Fruit fly (Drosophila melanogaster) whole organism, wandering third instar larva: Measurements from ENCODE around the gene jvl.
A peak's percentile ranks its signal among the peaks of the same experiment; 100 is the strongest.

Experiments used
- CG32264 ChIP-seq: fragments of 200-800 bp; sonication (Bioruptor generic); optimal IDR thresholded peaks from 2 replicates; lab custom pipeline; 2016; ENCODE audit warnings: missing biosample characterization, missing genetic modification characterization
- CG9705 ChIP-seq: fragments of 200-800 bp; sonication (Bioruptor generic); optimal IDR thresholded peaks from 2 replicates; lab custom pipeline; 2018; ENCODE audit warnings: missing biosample characterization, mild to moderate bottlenecking, missing genetic modification characterization
- CrebA ChIP-seq: fragments of 200-800 bp; sonication (Bioruptor generic); optimal IDR thresholded peaks from 2 replicates; lab custom pipeline; 2016; ENCODE audit warnings: missing biosample characterization, mild to moderate bottlenecking, missing genetic modification characterization, borderline replicate concordance
- Dif ChIP-seq: fragments of 200-275, 200-300 bp; sonication (Bioruptor generic); optimal IDR thresholded peaks from 2 replicates; lab custom pipeline; 2018; ENCODE audit warnings: missing biosample characterization, missing genetic modification characterization; ENCODE audit not compliant: partially characterized antibody
- HLH106 ChIP-seq: fragments of 200-800 bp; optimal IDR thresholded peaks from 3 replicates; lab custom pipeline; 2019; ENCODE audit warnings: missing biosample characterization, mild to moderate bottlenecking, missing genetic modification characterization, moderate library complexity
- Hnf4 ChIP-seq: fragments of 200-800 bp; sonication (Bioruptor generic); optimal IDR thresholded peaks from 2 replicates; lab custom pipeline; 2016; ENCODE audit warnings: missing biosample characterization, mild to moderate bottlenecking, missing genetic modification characterization
- Mio ChIP-seq: sonication (Bioruptor generic); optimal IDR thresholded peaks from 2 replicates; lab custom pipeline; 2016; ENCODE audit warnings: missing biosample characterization, missing genetic modification characterization
- N ChIP-seq: fragments of >200 bp; optimal IDR thresholded peaks from 2 replicates; lab custom pipeline; 2018; ENCODE audit warnings: missing biosample characterization, missing external identifiers, missing genetic modification characterization
- OdsH ChIP-seq: fragments of 200-800 bp; sonication (Bioruptor generic); optimal IDR thresholded peaks from 2 replicates; lab custom pipeline; 2016; ENCODE audit warnings: missing biosample characterization, mild to moderate bottlenecking, missing genetic modification characterization
- Rel ChIP-seq, 2 experiments: fragments of 200-800 bp; sonication (Bioruptor generic) in 1 of 2; optimal IDR thresholded peaks; 2 replicates in 1 of 2; 3 replicates in 1 of 2; lab custom pipeline; 2016 to 2019; ENCODE audit warnings: mild to moderate bottlenecking in 2 of 2, missing biosample characterization in 2 of 2, missing genetic modification characterization in 2 of 2, moderate library complexity in 1 of 2
- Sp1 ChIP-seq: fragments of 200-800 bp; sonication (Bioruptor generic); optimal IDR thresholded peaks from 3 replicates; lab custom pipeline; 2019; ENCODE audit warnings: missing biosample characterization, mild to moderate bottlenecking, missing genetic modification characterization, moderate library complexity
- Vsx2 ChIP-seq: fragments of 200-300, 225-300 bp; sonication (Bioruptor generic); optimal IDR thresholded peaks from 2 replicates; lab custom pipeline; 2018; ENCODE audit warnings: missing biosample characterization, missing genetic modification characterization; ENCODE audit not compliant: partially characterized antibody
- br ChIP-seq: fragments of 200-800 bp; sonication (Bioruptor generic); optimal IDR thresholded peaks from 2 replicates; lab custom pipeline; 2016; ENCODE audit warnings: missing biosample characterization, missing genetic modification characterization
- brk ChIP-seq: fragments of 200-800 bp; sonication (Bioruptor generic); optimal IDR thresholded peaks from 2 replicates; lab custom pipeline; 2016; ENCODE audit warnings: missing biosample characterization, mild to moderate bottlenecking, missing genetic modification characterization
- dl ChIP-seq, 2 experiments: fragments of 175-275, 200-275 bp in 1 of 2; fragments of 200-275 bp in 1 of 2; sonication (Bioruptor generic); optimal IDR thresholded peaks; lab custom pipeline; 2018; ENCODE audit warnings: mild to moderate bottlenecking in 2 of 2, missing biosample characterization in 2 of 2, missing genetic modification characterization in 2 of 2, moderate library complexity in 2 of 2; ENCODE audit not compliant: partially characterized antibody in 2 of 2, insufficient read depth in 1 of 2
- dmrt93B ChIP-seq: fragments of 200-800 bp; sonication (Bioruptor generic); optimal IDR thresholded peaks from 2 replicates; lab custom pipeline; 2018; ENCODE audit warnings: missing biosample characterization, mild to moderate bottlenecking, missing genetic modification characterization
- dsf ChIP-seq: sonication (Bioruptor generic); optimal IDR thresholded peaks from 2 replicates; lab custom pipeline; 2016; ENCODE audit warnings: missing biosample characterization, missing genetic modification characterization, borderline replicate concordance
- ey ChIP-seq: fragments of 200-800 bp; sonication (Bioruptor generic); optimal IDR thresholded peaks from 2 replicates; lab custom pipeline; 2016; ENCODE audit warnings: missing biosample characterization, missing genetic modification characterization
- foxo ChIP-seq, 2 experiments: fragments of 200-800 bp; sonication (Bioruptor generic); optimal IDR thresholded peaks; 2 replicates in 1 of 2; 3 replicates in 1 of 2; lab custom pipeline; 2016 to 2017; ENCODE audit warnings: missing biosample characterization in 2 of 2, missing genetic modification characterization in 2 of 2
- fru ChIP-seq: fragments of 200-800 bp; sonication (Bioruptor generic); optimal IDR thresholded peaks from 3 replicates; lab custom pipeline; 2016; ENCODE audit warnings: missing biosample characterization, mild to moderate bottlenecking, missing genetic modification characterization
- h ChIP-seq: fragments of 200-800 bp; sonication (Bioruptor generic); optimal IDR thresholded peaks from 3 replicates; lab custom pipeline; 2016; ENCODE audit warnings: missing biosample characterization, mild to moderate bottlenecking, missing genetic modification characterization
- jim ChIP-seq: fragments of 175-275, 200-325 bp; sonication (Bioruptor generic); optimal IDR thresholded peaks from 2 replicates; lab custom pipeline; 2016; ENCODE audit warnings: missing biosample characterization, mild to moderate bottlenecking, missing genetic modification characterization
- pan ChIP-seq: fragments of >200 bp; optimal IDR thresholded peaks from 2 replicates; lab custom pipeline; 2017
- psq ChIP-seq: fragments of 200-800 bp; sonication (Bioruptor generic); optimal IDR thresholded peaks from 3 replicates; lab custom pipeline; 2017; ENCODE audit warnings: missing biosample characterization, mild to moderate bottlenecking, missing genetic modification characterization, moderate library complexity
- rgr ChIP-seq: fragments of 200-800 bp; sonication (Bioruptor generic); optimal IDR thresholded peaks from 3 replicates; lab custom pipeline; 2016; ENCODE audit warnings: missing biosample characterization, mild to moderate bottlenecking, missing genetic modification characterization
- sage ChIP-seq: fragments of 200-800 bp; sonication (Bioruptor generic); optimal IDR thresholded peaks from 2 replicates; lab custom pipeline; 2016; ENCODE audit warnings: missing biosample characterization, mild to moderate bottlenecking, missing genetic modification characterization
- sv ChIP-seq: fragments of 200-800 bp; sonication (Bioruptor generic); optimal IDR thresholded peaks from 3 replicates; lab custom pipeline; 2016; ENCODE audit warnings: missing biosample characterization, missing genetic modification characterization
- tai ChIP-seq: sonication (Bioruptor generic); optimal IDR thresholded peaks from 2 replicates; lab custom pipeline; 2016; ENCODE audit warnings: missing biosample characterization, missing genetic modification characterization
- woc ChIP-seq: sonication (Bioruptor generic); optimal IDR thresholded peaks from 2 replicates; lab custom pipeline; 2016; ENCODE audit warnings: missing biosample characterization, mild to moderate bottlenecking, missing genetic modification characterization

jvl gene

DNA sequence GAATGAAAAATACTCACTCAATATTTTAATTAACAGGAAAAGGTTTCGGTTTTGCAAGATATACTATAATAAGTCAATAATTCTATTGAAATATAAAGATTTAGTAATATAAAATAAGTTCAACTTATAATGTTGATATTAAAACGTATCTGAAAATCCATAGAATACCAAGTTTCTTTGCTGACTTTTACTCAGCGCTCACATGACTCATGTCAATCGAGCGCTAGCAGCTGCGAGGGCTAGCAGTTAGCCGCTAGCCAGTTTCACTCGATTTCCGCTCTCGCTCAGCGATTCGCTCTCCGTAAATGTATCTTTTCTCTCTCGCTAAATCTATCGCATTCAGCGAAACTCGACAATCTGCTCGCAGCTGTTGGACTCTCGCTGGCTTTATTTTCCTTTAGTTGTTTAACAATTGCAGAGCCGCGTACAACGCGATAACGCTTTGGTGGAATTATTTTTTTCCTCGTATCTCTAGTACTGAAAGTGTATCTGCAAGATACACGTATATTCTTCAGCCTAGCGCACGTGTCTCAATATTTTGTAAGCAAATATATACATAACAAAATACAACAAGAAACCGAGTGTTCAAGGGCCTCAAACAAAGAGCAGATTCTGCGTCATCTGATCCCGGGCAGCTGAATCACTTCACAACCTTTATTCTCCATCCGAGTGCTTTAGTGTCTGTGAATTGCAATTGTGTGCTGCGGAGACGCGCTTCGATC lies 7.9 kb downstream of the jvl start (continued):
- TF ChIP-seq jim (GFP tag; lab: Kevin White, UChicago) (no peak), tai (peak; percentile 29), dmrt93B (GFP tag; lab: Kevin White, UChicago) (no peak), woc (GFP tag; lab: Kevin White, UChicago) (no peak), CrebA (GFP tag; lab: Kevin White, UChicago) (peak; percentile 43), Mio (GFP tag; lab: Kevin White, UChicago) (no peak), CG9705 (GFP tag; lab: Kevin White, UChicago) (peak; percentile 56), dl (GFP tag; optimal IDR thresholded peaks at IDR 0.05; lab: Kevin White, UChicago; ENCODE audit: insufficient read depth in 1 of 2, partially characterized antibody in 2 of 2) (peak; percentile 93 to 94)

DNA sequence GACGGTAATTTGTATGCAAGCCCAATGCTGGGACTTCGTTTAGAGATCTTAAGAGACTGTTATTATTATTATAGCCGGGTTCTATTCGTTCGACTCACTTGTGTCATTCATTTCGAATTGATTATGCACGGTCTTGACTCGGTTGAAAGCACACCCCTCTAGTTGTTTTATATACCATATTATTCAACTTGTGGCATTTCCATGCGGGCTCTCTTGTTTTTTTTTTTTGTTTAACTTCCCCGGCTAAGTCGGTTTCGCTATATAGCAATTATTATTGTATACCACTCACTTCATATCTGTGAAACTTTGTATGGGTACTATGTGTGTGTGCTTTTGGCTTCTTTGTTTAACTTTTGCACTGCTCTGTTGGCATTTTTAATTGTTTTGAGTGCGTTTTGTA lies 9.6 kb downstream of the jvl start, which contains the start of gene smp-30:
TSS of gene smp-30 (minus strand) at position 224 of the 400 bp plus-strand sequence.
- TF ChIP-seq HLH106 (no peak), pan (lab: Kevin White, UChicago) (no peak), h (GFP tag; lab: Kevin White, UChicago) (no peak), ey (no peak), CG32264 (GFP tag; lab: Kevin White, UChicago) (no peak), br (GFP tag; lab: Kevin White, UChicago) (no peak), Mio (GFP tag; lab: Kevin White, UChicago) (no peak), dsf (GFP tag; lab: Kevin White, UChicago) (no peak), foxo (GFP tag; optimal IDR thresholded peaks at IDR 0.05; lab: Kevin White, UChicago) (no peak), brk (GFP tag; lab: Kevin White, UChicago) (no peak), sv (GFP tag; lab: Kevin White, UChicago) (no peak), N (GFP tag; lab: Kevin White, UChicago) (no peak)

DNA sequence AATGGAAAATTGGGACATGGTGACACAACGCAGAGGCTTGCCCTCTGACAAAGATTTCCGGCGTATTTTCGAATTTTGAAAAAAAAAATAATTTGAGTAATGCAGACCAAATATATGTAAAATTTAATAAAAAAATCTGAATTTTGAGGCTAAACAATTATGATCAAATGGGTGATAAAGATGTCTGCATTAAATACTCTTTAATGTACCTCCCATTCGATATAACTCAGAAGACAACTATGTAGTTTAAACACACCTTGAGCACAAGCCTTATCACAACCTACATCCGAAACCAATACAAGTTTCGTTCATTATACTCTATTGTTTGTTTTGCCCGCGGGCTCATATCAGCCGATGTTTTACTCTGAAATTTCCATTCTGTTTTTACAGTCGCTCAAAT lies 13.0 kb downstream of the jvl start, which contains the start of gene CG7362:
TSS of gene CG7362 (minus strand) at position 101 of the 400 bp plus-strand sequence.
- no peak for TF ChIP-seq rgr (GFP tag; lab: Kevin White, UChicago)
- TF ChIP-seq, all 38 proteins: peak for 0

- peak; percentile 71 for TF ChIP-seq br (GFP tag; lab: Kevin White, UChicago)
- peak; percentile 30 for TF ChIP-seq brk (GFP tag; lab: Kevin White, UChicago)
- TF ChIP-seq tai: no peak
- peak; percentile 2 for TF ChIP-seq CG9705 (GFP tag; lab: Kevin White, UChicago)
- peak; percentile 73 for TF ChIP-seq psq
- peak; percentile 22 for TF ChIP-seq sv (GFP tag; lab: Kevin White, UChicago)
- TF ChIP-seq Hnf4 (GFP tag; lab: Kevin White, UChicago): peak; percentile 48
- peak; percentile 67 for TF ChIP-seq sage (GFP tag; lab: Kevin White, UChicago)
- peak; percentile 69 for TF ChIP-seq ey
- peak; percentile 46 for TF ChIP-seq woc (GFP tag; lab: Kevin White, UChicago)
- peak; percentile 72 for TF ChIP-seq OdsH (GFP tag; lab: Kevin White, UChicago)
- TF ChIP-seq Vsx2 (GFP tag; lab: Kevin White, UChicago): no peak
- TF ChIP-seq dmrt93B (GFP tag; lab: Kevin White, UChicago): peak; percentile 62
- TF ChIP-seq foxo (GFP tag; optimal IDR thresholded peaks at IDR 0.05; lab: Kevin White, UChicago): peak in 1 of 2 experiments; percentile 86
- TF ChIP-seq rgr (GFP tag; lab: Kevin White, UChicago): peak; percentile 68
- TF ChIP-seq CG32264 (GFP tag; lab: Kevin White, UChicago): peak; percentile 61
- peak; percentile 36 for TF ChIP-seq pan (lab: Kevin White, UChicago)
- peak; percentile 55 for TF ChIP-seq Rel (GFP tag; optimal IDR thresholded peaks at IDR 0.05; lab: Kevin White, UChicago)
- peak; percentile 23 for TF ChIP-seq Rel (tag; optimal IDR thresholded peaks at IDR 0.05; lab: Kevin White, UChicago)
- peak; percentile 76 for TF ChIP-seq Sp1 (GFP tag; lab: Kevin White, UChicago)
- peak; percentile 81 for TF ChIP-seq HLH106
- TF ChIP-seq Dif: no peak
- peak; percentile 78 for TF ChIP-seq fru (GFP tag; lab: Kevin White, UChicago)
- no peak for TF ChIP-seq Mio (GFP tag; lab: Kevin White, UChicago)
- no peak for TF ChIP-seq dl (GFP tag; optimal IDR thresholded peaks at IDR 0.05; lab: Kevin White, UChicago; ENCODE audit: insufficient read depth in 1 of 2, partially characterized antibody in 2 of 2)
- peak; percentile 86 for TF ChIP-seq h (GFP tag; lab: Kevin White, UChicago)
Observed at dm6 chr3R:14754806-14755488, 13.6 kb downstream of the jvl start.
